Worm (Caenorhabditis elegans) whole organism, early embryonic: Measurements from ENCODE around the gene F53E4.1.

Source experiments
- F13C5.2 ChIP-seq: sonication (generic microtip); optimal IDR thresholded peaks from 2 replicates; lab custom pipeline; 2017; ENCODE audit warnings: mild to moderate bottlenecking, missing genetic modification characterization, inconsistent platforms, missing compliant biosample characterization
- ama-1 ChIP-seq: fragments of 150-350 bp; optimal IDR thresholded peaks from 2 replicates; lab custom pipeline; 2014
- ceh-36 ChIP-seq: sonication (generic microtip); optimal IDR thresholded peaks from 2 replicates; lab custom pipeline; 2016; ENCODE audit warnings: missing genetic modification characterization, inconsistent platforms, missing compliant biosample characterization
- ets-7 ChIP-seq: sonication (generic microtip); optimal IDR thresholded peaks from 2 replicates; lab custom pipeline; 2016; ENCODE audit warnings: missing genotype, missing genetic modification characterization, missing compliant biosample characterization
- flt-1 ChIP-seq: fragments of 200-800 bp; sonication (Bioruptor generic); IDR thresholded peaks from 2 replicates; pipeline ENCODE4 v1.3.6; 2022; ENCODE audit warnings: missing genetic modification characterization, missing compliant biosample characterization
- hmbx-1 ChIP-seq: sonication (generic microtip); optimal IDR thresholded peaks from 2 replicates; lab custom pipeline; 2016; ENCODE audit warnings: mild to moderate bottlenecking, missing genetic modification characterization, missing compliant biosample characterization
- hmg-4 ChIP-seq: fragments of 200-800 bp; sonication (Bioruptor generic); optimal IDR thresholded peaks from 2 replicates; lab custom pipeline; 2018; ENCODE audit warnings: mild to moderate bottlenecking, missing genetic modification characterization, missing compliant biosample characterization
- hnd-1 ChIP-seq: sonication (generic microtip); optimal IDR thresholded peaks from 2 replicates; lab custom pipeline; 2016; ENCODE audit warnings: missing genetic modification characterization, missing compliant biosample characterization
- sea-1 ChIP-seq: fragments of 200-800 bp; sonication (Bioruptor generic); conservative IDR thresholded peaks from 2 replicates; pipeline ENCODE4 v1.3.6; 2022; ENCODE audit warnings: missing genetic modification characterization, missing compliant biosample characterization
- tbx-37 ChIP-seq: fragments of 200-800 bp; sonication (Bioruptor generic); conservative IDR thresholded peaks from 2 replicates; pipeline ENCODE4 v1.3.6; 2022; ENCODE audit warnings: missing genetic modification reagents, missing genetic modification characterization, missing compliant biosample characterization

DNA sequence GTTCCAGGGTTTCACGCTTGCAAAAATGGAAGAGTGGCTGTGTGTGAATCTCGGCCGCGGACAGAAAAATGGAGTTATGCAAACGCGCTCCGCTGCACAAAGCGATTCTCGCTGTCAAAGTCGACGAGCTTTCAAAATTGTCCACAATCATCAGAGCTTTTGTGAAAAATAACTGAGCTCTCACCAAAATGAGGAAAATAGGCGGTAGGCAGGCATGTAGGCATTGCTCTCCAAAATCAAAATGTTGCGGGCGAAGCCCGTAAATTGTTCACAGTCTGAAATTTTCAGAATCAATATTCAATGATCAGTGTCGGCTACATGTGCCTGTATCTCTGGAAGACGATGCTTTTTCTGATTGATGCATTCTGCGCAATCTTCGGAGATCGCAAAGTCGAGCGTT is 770 bp upstream of the F53E4.1 start, which contains the start of gene K06B4.4:
- TF ChIP-seq ets-7 (no peak), ama-1 (lab: Kevin White, UChicago) (no peak), hnd-1 (no peak), hmg-4 (GFP tag; lab: Kevin White, UChicago) (no peak), ceh-36 (tag; lab: Kevin White, UChicago) (no peak), sea-1 (no peak), flt-1 (GFP tag; lab: Robert Waterston, UW) (no peak), F13C5.2 (no peak), hmbx-1 (tag; lab: Kevin White, UChicago) (no peak), tbx-37 (GFP tag; lab: Robert Waterston, UW) (no peak)
